Worm (Caenorhabditis elegans) whole organism, young adult: ENCODE results near the gene samt-1.

Source experiments
- B0019.2 ChIP-seq: fragments of 200-800 bp; sonication (Bioruptor generic); conservative IDR thresholded peaks from 2 replicates; pipeline ENCODE4 v1.3.6; 2022; ENCODE audit warnings: missing genetic modification reagents, missing genetic modification characterization, missing compliant biosample characterization
- B0261.1 ChIP-seq: sonication (generic microtip); optimal IDR thresholded peaks from 2 replicates; lab custom pipeline; 2016; ENCODE audit warnings: mild to moderate bottlenecking, missing genetic modification characterization, moderate library complexity, missing compliant biosample characterization
- B0336.3 ChIP-seq: fragments of 200-800 bp; sonication (Bioruptor generic); IDR thresholded peaks from 2 replicates; pipeline ENCODE4 v1.3.6; 2022; ENCODE audit warnings: missing genetic modification characterization, missing compliant biosample characterization
- C06A6.2 ChIP-seq: fragments of 200-800 bp; sonication (Bioruptor generic); conservative IDR thresholded peaks from 2 replicates; pipeline ENCODE4 v1.3.6; 2022; ENCODE audit warnings: missing genetic modification characterization, missing compliant biosample characterization
- D2030.7 ChIP-seq: fragments of 200-800 bp; sonication (Bioruptor generic); IDR thresholded peaks from 2 replicates; pipeline ENCODE4 v1.3.6; 2022; ENCODE audit warnings: missing genetic modification reagents, missing genetic modification characterization, missing compliant biosample characterization
- F23B12.7 ChIP-seq: sonication (generic microtip); optimal IDR thresholded peaks from 2 replicates; lab custom pipeline; 2017; ENCODE audit warnings: missing genetic modification characterization, mild to moderate bottlenecking, missing compliant biosample characterization, antibody characterized with exemption, moderate library complexity; ENCODE audit not compliant: insufficient read depth
- F37B4.10 ChIP-seq: fragments of 200-800 bp; sonication (Bioruptor generic); IDR thresholded peaks from 2 replicates; pipeline ENCODE4 v1.3.6; 2022; ENCODE audit warnings: missing genetic modification characterization, missing compliant biosample characterization
- F57A8.1 ChIP-seq: fragments of 200-800 bp; sonication (Bioruptor generic); optimal IDR thresholded peaks from 2 replicates; lab custom pipeline; 2018; ENCODE audit warnings: mild to moderate bottlenecking, missing genetic modification characterization, moderate library complexity, missing compliant biosample characterization
- T07F8.4 ChIP-seq: sonication (generic microtip); optimal IDR thresholded peaks from 2 replicates; lab custom pipeline; 2016; ENCODE audit warnings: mild to moderate bottlenecking, missing genetic modification characterization, moderate library complexity, missing compliant biosample characterization
- attf-3 ChIP-seq: fragments of 200-800 bp; sonication (Bioruptor generic); conservative IDR thresholded peaks from 2 replicates; pipeline ENCODE4 v1.3.6; 2022; ENCODE audit warnings: missing genetic modification reagents, missing genetic modification characterization, missing compliant biosample characterization
- cebp-1 ChIP-seq, 2 experiments: fragments of 200-800 bp in 1 of 2; sonication (Bioruptor generic) in 1 of 2; sonication (generic microtip) in 1 of 2; IDR thresholded peaks in 1 of 2; optimal IDR thresholded peaks in 1 of 2; 2 replicates each; pipeline versions ENCODE4 v1.3.6 to Lab custom; 2017 to 2022; ENCODE audit warnings: missing compliant biosample characterization in 2 of 2, missing genetic modification characterization in 2 of 2, mild to moderate bottlenecking in 1 of 2, missing genetic modification reagents in 1 of 2, moderate library complexity in 1 of 2
- cebp-2 ChIP-seq: fragments of 200-800 bp; sonication (Bioruptor generic); IDR thresholded peaks from 2 replicates; pipeline ENCODE4 v1.3.6; 2022; ENCODE audit warnings: missing genetic modification characterization, missing compliant biosample characterization
- chd-7 ChIP-seq: sonication (generic microtip); optimal IDR thresholded peaks from 2 replicates; lab custom pipeline; 2016; ENCODE audit warnings: mild to moderate bottlenecking, missing genetic modification characterization, moderate library complexity, missing compliant biosample characterization
- dpl-1 ChIP-seq: fragments of 150-350 bp; optimal IDR thresholded peaks from 2 replicates; lab custom pipeline; 2014; ENCODE audit warnings: missing biosample characterization, missing genetic modification reagents, missing genetic modification characterization
- egrh-3 ChIP-seq: fragments of 200-800 bp; sonication (Bioruptor generic); IDR thresholded peaks from 2 replicates; pipeline ENCODE4 v1.3.6; 2022; ENCODE audit warnings: missing genetic modification reagents, missing genetic modification characterization, missing compliant biosample characterization
- ets-4 ChIP-seq: fragments of 200-800 bp; sonication (Bioruptor generic); optimal IDR thresholded peaks from 2 replicates; lab custom pipeline; 2018; ENCODE audit warnings: mild to moderate bottlenecking, missing genetic modification characterization, missing compliant biosample characterization
- gei-17 ChIP-seq: fragments of 200-800 bp; sonication (Bioruptor generic); optimal IDR thresholded peaks from 2 replicates; lab custom pipeline; 2018; ENCODE audit warnings: mild to moderate bottlenecking, missing genetic modification characterization, missing compliant biosample characterization
- hmg-1.2 ChIP-seq: fragments of 200-800 bp; sonication (Bioruptor generic); IDR thresholded peaks from 2 replicates; pipeline ENCODE4 v1.3.6; 2022; ENCODE audit warnings: missing genetic modification reagents, missing genetic modification characterization, missing compliant biosample characterization
- hsf-1 ChIP-seq: fragments of 200-800 bp; sonication (Bioruptor generic); IDR thresholded peaks from 2 replicates; pipeline ENCODE4 v1.3.6; 2022; ENCODE audit warnings: missing genetic modification reagents, missing genetic modification characterization, missing compliant biosample characterization
- lag-1 ChIP-seq: fragments of 200-800 bp; sonication (Bioruptor generic); IDR thresholded peaks from 2 replicates; pipeline ENCODE4 v1.3.6; 2022; ENCODE audit warnings: missing genetic modification reagents, missing genetic modification characterization, missing compliant biosample characterization
- lin-26 ChIP-seq: fragments of 200-800 bp; sonication (Bioruptor generic); IDR thresholded peaks from 2 replicates; pipeline ENCODE4 v1.3.6; 2022; ENCODE audit warnings: missing genetic modification reagents, missing genetic modification characterization, missing compliant biosample characterization
- lin-35 ChIP-seq, 3 experiments: fragments of 150-350 bp in 2 of 3; sonication (generic microtip) in 1 of 3; optimal IDR thresholded peaks; 2 replicates each; lab custom pipeline; 2014 to 2018; ENCODE audit warnings: missing biosample characterization in 3 of 3, missing genetic modification characterization in 3 of 3, missing genetic modification reagents in 3 of 3
- lin-54 ChIP-seq: fragments of 200-800 bp; sonication (Bioruptor generic); optimal IDR thresholded peaks from 2 replicates; lab custom pipeline; 2018; ENCODE audit warnings: mild to moderate bottlenecking, missing genetic modification characterization, missing compliant biosample characterization
- lsl-1 ChIP-seq: fragments of 200-800 bp; sonication (Bioruptor generic); optimal IDR thresholded peaks from 2 replicates; lab custom pipeline; 2018; ENCODE audit warnings: mild to moderate bottlenecking, missing genetic modification characterization, moderate library complexity, missing compliant biosample characterization
- mcd-1 ChIP-seq: fragments of 200-800 bp; sonication (Bioruptor generic); IDR thresholded peaks from 2 replicates; pipeline ENCODE4 v1.3.6; 2022; ENCODE audit warnings: missing genetic modification reagents, missing genetic modification characterization, missing compliant biosample characterization
- nhr-179 ChIP-seq: sonication (generic microtip); optimal IDR thresholded peaks from 2 replicates; lab custom pipeline; 2016; ENCODE audit warnings: mild to moderate bottlenecking, missing genetic modification characterization, missing compliant biosample characterization
- nhr-80 ChIP-seq: sonication (generic microtip); optimal IDR thresholded peaks from 2 replicates; lab custom pipeline; 2016; ENCODE audit warnings: missing genetic modification characterization, missing compliant biosample characterization
- repo-1 ChIP-seq: sonication (generic microtip); optimal IDR thresholded peaks from 2 replicates; lab custom pipeline; 2017; ENCODE audit warnings: mild to moderate bottlenecking, missing genetic modification characterization, missing compliant biosample characterization
- sdz-38 ChIP-seq: sonication (generic microtip); optimal IDR thresholded peaks from 2 replicates; lab custom pipeline; 2016; ENCODE audit warnings: missing genotype, missing genetic modification characterization, missing compliant biosample characterization
- sea-2 ChIP-seq: fragments of 200-800 bp; sonication (Bioruptor generic); IDR thresholded peaks from 2 replicates; pipeline ENCODE4 v1.3.6; 2022; ENCODE audit warnings: missing genetic modification characterization, missing compliant biosample characterization
- tlf-1 ChIP-seq: fragments of 200-800 bp; sonication (Bioruptor generic); optimal IDR thresholded peaks from 2 replicates; lab custom pipeline; 2018; ENCODE audit warnings: mild to moderate bottlenecking, missing genetic modification characterization, missing compliant biosample characterization
- xnd-1 ChIP-seq: sonication (generic microtip); optimal IDR thresholded peaks from 2 replicates; lab custom pipeline; 2016; ENCODE audit warnings: missing genotype, missing genetic modification reagents, missing genetic modification characterization, missing compliant biosample characterization
- zfh-2 ChIP-seq: fragments of 200-800 bp; sonication (Bioruptor generic); conservative IDR thresholded peaks from 2 replicates; pipeline ENCODE4 v1.3.6; 2022; ENCODE audit warnings: missing genetic modification reagents, missing genetic modification characterization, missing compliant biosample characterization
- zim-3 ChIP-seq: sonication (generic microtip); optimal IDR thresholded peaks from 2 replicates; lab custom pipeline; 2017; ENCODE audit warnings: mild to moderate bottlenecking, missing genetic modification characterization, moderate library complexity, missing compliant biosample characterization
- ztf-3 ChIP-seq: fragments of 200-800 bp; sonication (Bioruptor generic); optimal IDR thresholded peaks from 2 replicates; lab custom pipeline; 2018; ENCODE audit warnings: mild to moderate bottlenecking, missing genetic modification characterization, missing compliant biosample characterization

The samt-1 gene

DNA sequence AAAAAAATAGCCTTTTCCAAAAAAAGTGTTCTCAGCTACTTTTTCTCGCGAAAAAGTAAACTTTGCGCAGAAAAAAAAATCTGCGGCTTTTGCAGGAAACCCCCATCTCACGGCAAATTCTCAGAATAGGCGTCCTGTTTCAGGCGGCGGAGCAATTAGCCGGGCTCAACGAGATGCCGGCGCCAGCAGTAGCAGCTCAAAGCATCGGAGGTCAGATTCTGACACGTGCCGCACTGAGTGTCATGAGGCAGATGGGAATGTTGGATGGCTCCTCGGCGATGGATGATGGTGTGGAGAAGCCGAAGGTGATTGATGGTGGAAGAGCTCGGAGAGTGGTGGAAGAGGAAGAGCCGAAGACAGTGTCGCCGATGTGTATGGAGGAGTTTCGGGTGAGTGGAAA lies 44.0 kb upstream of the samt-1 start:
- TF ChIP-seq hsf-1 (GFP tag; lab: Robert Waterston, UW) (peak; percentile 15; the same call in 1 of the 2 replicates), mcd-1 (GFP tag; lab: Robert Waterston, UW) (0 out of 2 replicates have a peak, but pooled peaks have one; percentile 18), F23B12.7 (tag; lab: Kevin White, UChicago) (no peak), nhr-80 (no peak), zfh-2 (GFP tag; lab: Robert Waterston, UW) (peak; percentile 77), F37B4.10 (0 out of 2 replicates have a peak, but pooled peaks have one; percentile 11), egrh-3 (GFP tag; lab: Robert Waterston, UW) (peak; percentile 22; the same call in 1 of the 2 replicates)

DNA sequence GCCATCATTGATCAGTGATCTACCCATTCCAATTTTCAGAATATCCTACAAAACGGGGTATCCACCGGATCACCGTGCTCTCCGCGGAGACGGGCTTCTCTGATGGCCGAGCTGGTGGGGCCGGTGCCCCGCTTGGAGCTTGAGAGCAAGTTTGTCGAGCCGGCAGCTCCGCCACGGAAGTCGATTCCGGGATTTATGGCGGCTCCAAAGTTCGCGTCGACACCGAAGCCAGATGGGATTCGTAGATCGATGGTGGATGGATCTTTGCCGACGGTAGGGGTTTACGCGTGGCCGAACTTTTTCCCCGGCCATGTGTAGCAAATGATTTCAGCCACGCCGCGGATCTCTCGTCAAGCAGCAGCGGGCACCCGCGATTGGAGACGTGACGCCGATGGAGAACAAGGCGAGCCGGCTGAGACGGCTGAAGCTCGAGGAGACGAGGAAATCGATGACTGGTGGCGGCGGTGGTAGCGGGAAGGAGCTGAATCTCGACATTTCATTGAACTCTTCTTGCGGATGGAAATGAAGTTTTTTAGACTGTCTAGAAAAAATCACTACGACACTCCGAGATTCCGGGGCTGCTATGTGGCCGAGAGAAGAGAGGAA lies 42.6 kb upstream of the samt-1 start:
- no peak for TF ChIP-seq D2030.7 (GFP tag; lab: Robert Waterston, UW)
- no peak for TF ChIP-seq sdz-38 (tag; lab: Kevin White, UChicago)
- no peak for TF ChIP-seq lsl-1 (GFP tag; lab: Kevin White, UChicago)
- TF ChIP-seq xnd-1, result no peak
- peak; percentile 90 for TF ChIP-seq zfh-2 (GFP tag; lab: Robert Waterston, UW)
- no peak for TF ChIP-seq cebp-2 (GFP tag; lab: Robert Waterston, UW)
- TF ChIP-seq nhr-179 (tag; lab: Kevin White, UChicago), result no peak
- TF ChIP-seq C06A6.2 (GFP tag; lab: Robert Waterston, UW), result no peak
- no peak for TF ChIP-seq ets-4 (GFP tag; lab: Kevin White, UChicago)
- no peak for TF ChIP-seq T07F8.4
- no peak for TF ChIP-seq lin-26 (GFP tag; lab: Robert Waterston, UW)
- no peak for TF ChIP-seq F37B4.10
- TF ChIP-seq tlf-1 (GFP tag; lab: Kevin White, UChicago), result no peak
- TF ChIP-seq chd-7 (tag; lab: Kevin White, UChicago), result no peak
- TF ChIP-seq B0336.3, result no peak
- no peak for TF ChIP-seq hmg-1.2 (GFP tag; lab: Robert Waterston, UW)
- no peak for TF ChIP-seq B0261.1
- no peak for TF ChIP-seq repo-1
- no peak for TF ChIP-seq lag-1 (GFP tag; lab: Robert Waterston, UW)
- no peak for TF ChIP-seq sea-2 (GFP tag; lab: Robert Waterston, UW)
- TF ChIP-seq gei-17 (GFP tag; lab: Kevin White, UChicago), result no peak
- peak; percentile 29 for TF ChIP-seq zim-3 (tag; lab: Kevin White, UChicago)
- no peak for TF ChIP-seq ztf-3 (GFP tag; lab: Kevin White, UChicago)
- 0 out of 2 replicates have a peak, but pooled peaks have one; percentile 25 for TF ChIP-seq mcd-1 (GFP tag; lab: Robert Waterston, UW)
- peak; percentile 78; the same call in 1 of the 2 replicates for TF ChIP-seq egrh-3 (GFP tag; lab: Robert Waterston, UW)
- no peak for TF ChIP-seq B0019.2 (GFP tag; lab: Robert Waterston, UW)

DNA sequence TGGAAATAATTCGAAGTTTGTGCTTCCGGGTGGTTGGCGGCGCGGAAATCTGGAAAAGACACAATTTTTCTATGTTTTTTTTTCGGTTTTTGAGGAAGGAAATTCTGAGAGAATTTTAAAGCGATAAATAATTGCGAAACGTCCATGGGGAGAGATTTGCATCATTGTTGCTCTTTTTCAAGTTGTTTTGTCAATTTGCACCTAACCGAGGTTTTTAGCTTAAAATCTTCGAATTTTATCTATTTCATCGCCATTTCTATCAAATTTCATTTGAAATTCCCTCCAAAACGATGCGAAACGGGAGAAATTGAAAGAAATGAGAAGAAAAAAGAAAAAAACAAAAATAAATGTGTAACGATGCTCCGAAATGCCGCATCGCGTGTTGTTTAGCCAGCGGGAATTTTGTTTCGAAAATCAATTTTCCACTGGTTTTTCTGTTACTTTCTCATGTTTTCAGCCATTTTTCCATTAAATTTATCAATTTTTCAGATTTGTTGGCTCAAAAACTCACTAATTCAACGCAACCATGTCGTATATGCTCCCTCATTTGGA lies 40.7 kb upstream of the samt-1 start, which contains the start of the genes nprt-1 and dib-1:
nprt-1 (minus strand) TSS at position 51 of the 552 bp plus-strand sequence.
dib-1 (plus strand) TSS at position 482 of the 552 bp plus-strand sequence.
- TF ChIP-seq cebp-1 (GFP tag; IDR thresholded peaks at IDR 0.05; lab: Robert Waterston, UW) (no peak), cebp-1 (tag; optimal IDR thresholded peaks at IDR 0.05; lab: Kevin White, UChicago) (peak; percentile 12), mcd-1 (GFP tag; lab: Robert Waterston, UW) (peak; percentile 43; the same call in 1 of the 2 replicates), F57A8.1 (no peak), lin-35 (GFP tag; optimal IDR thresholded peaks at IDR 0.05; lab: Kevin White, UChicago) (peak in 1 of 3 experiments; percentile 88), dpl-1 (GFP tag; lab: Kevin White, UChicago) (peak; percentile 17), egrh-3 (GFP tag; lab: Robert Waterston, UW) (no peak), lin-54 (GFP tag; lab: Kevin White, UChicago) (peak; percentile 54), attf-3 (GFP tag; lab: Robert Waterston, UW) (peak; percentile 96)
